Worm (Caenorhabditis elegans) whole organism, L1 larva: ENCODE data around the gene nos-1.
"Not testable (repeated sequence)": the region's sequence is repeated elsewhere in the genome, so short reads cannot be mapped to it uniquely, and the experiment has no call there.

Source experiments
- C04F5.9 ChIP-seq: sonication (generic microtip); optimal IDR thresholded peaks from 2 replicates; lab custom pipeline; 2016; ENCODE audit warnings: missing genetic modification characterization, missing compliant biosample characterization
- C34B4.2 ChIP-seq: sonication (generic microtip); optimal IDR thresholded peaks from 2 replicates; lab custom pipeline; 2017; ENCODE audit warnings: mild to moderate bottlenecking, missing genetic modification characterization, missing compliant biosample characterization
- F16B12.6 ChIP-seq: fragments of 150-350 bp; optimal IDR thresholded peaks from 2 replicates; lab custom pipeline; 2014; ENCODE audit warnings: missing biosample characterization, missing genetic modification characterization
- aha-1 ChIP-seq: fragments of 150-350 bp; optimal IDR thresholded peaks from 2 replicates; lab custom pipeline; 2014; ENCODE audit warnings: missing biosample characterization, missing genetic modification characterization
- alr-1 ChIP-seq: fragments of 200-800 bp; sonication (Bioruptor generic); optimal IDR thresholded peaks from 2 replicates; lab custom pipeline; 2018; ENCODE audit warnings: borderline replicate concordance, mild to moderate bottlenecking, missing genetic modification characterization, missing compliant biosample characterization
- blmp-1 ChIP-seq: fragments of 150-350 bp; optimal IDR thresholded peaks from 2 replicates; lab custom pipeline; 2014; ENCODE audit warnings: missing biosample characterization, missing genetic modification characterization
- ceh-63 ChIP-seq: fragments of 200-800 bp; sonication (Bioruptor generic); optimal IDR thresholded peaks from 2 replicates; lab custom pipeline; 2018; ENCODE audit warnings: mild to moderate bottlenecking, missing genetic modification characterization, missing compliant biosample characterization
- ceh-82 ChIP-seq, 3 experiments: fragments of 150-350 bp in 1 of 3; sonication (generic microtip) in 2 of 3; optimal IDR thresholded peaks; 2 replicates each; lab custom pipeline; 2014 to 2017; ENCODE audit warnings: missing biosample characterization in 3 of 3, missing genetic modification characterization in 3 of 3
- ceh-88 ChIP-seq: fragments of 200-800 bp; sonication (Bioruptor generic); IDR thresholded peaks from 2 replicates; pipeline ENCODE4 v1.3.6; 2022; ENCODE audit warnings: missing genetic modification characterization, missing compliant biosample characterization
- ceh-90 ChIP-seq: sonication (generic microtip); optimal IDR thresholded peaks from 2 replicates; lab custom pipeline; 2016; ENCODE audit warnings: missing genetic modification characterization, missing compliant biosample characterization
- dpl-1 ChIP-seq, 3 experiments: fragments of 150-350 bp in 2 of 3; sonication (generic microtip) in 1 of 3; optimal IDR thresholded peaks; 2 replicates each; lab custom pipeline; 2014 to 2017; ENCODE audit warnings: missing biosample characterization in 3 of 3, missing genetic modification characterization in 3 of 3, missing genetic modification reagents in 3 of 3
- efl-1 ChIP-seq, 4 experiments: fragments of 150-350 bp; optimal IDR thresholded peaks in 3 of 4; peaks in 1 of 4; 1 replicate in 1 of 4; 2 replicates in 3 of 4; lab custom pipeline; 2014; ENCODE audit warnings: missing biosample characterization in 2 of 4, missing genetic modification characterization in 2 of 4, missing genetic modification reagents in 2 of 4
- efl-3 ChIP-seq: fragments of 200-800 bp; sonication (Bioruptor generic); optimal IDR thresholded peaks from 2 replicates; lab custom pipeline; 2018; ENCODE audit warnings: mild to moderate bottlenecking, missing genetic modification characterization, missing compliant biosample characterization
- egl-13 ChIP-seq: sonication (generic microtip); optimal IDR thresholded peaks from 2 replicates; lab custom pipeline; 2016; ENCODE audit warnings: missing genotype, missing genetic modification reagents, missing genetic modification characterization, missing compliant biosample characterization
- egl-27 ChIP-seq, 2 experiments: fragments of 150-350 bp in 1 of 2; sonication (generic microtip); optimal IDR thresholded peaks; 3 replicates each; lab custom pipeline; 2017 to 2018; ENCODE audit warnings: missing biosample characterization in 2 of 2, missing genetic modification characterization in 2 of 2, missing genetic modification reagents in 2 of 2
- fkh-4 ChIP-seq: sonication (generic microtip); optimal IDR thresholded peaks from 2 replicates; lab custom pipeline; 2016; ENCODE audit warnings: missing compliant biosample characterization, missing genetic modification characterization, borderline replicate concordance
- grh-1 ChIP-seq: fragments of 200-800 bp; sonication (Bioruptor generic); IDR thresholded peaks from 2 replicates; pipeline ENCODE4 v1.3.6; 2022; ENCODE audit warnings: missing genetic modification reagents, missing genetic modification characterization, missing compliant biosample characterization
- hlh-17 ChIP-seq: fragments of 200-800 bp; sonication (Bioruptor generic); optimal IDR thresholded peaks from 2 replicates; lab custom pipeline; 2018; ENCODE audit warnings: missing genetic modification characterization, mild to moderate bottlenecking, missing compliant biosample characterization, moderate library complexity, borderline replicate concordance
- hpl-2 ChIP-seq: fragments of 150-350 bp; optimal IDR thresholded peaks from 2 replicates; lab custom pipeline; 2014; ENCODE audit warnings: missing biosample characterization, missing genetic modification reagents, missing genetic modification characterization
- lin-14 ChIP-seq: fragments of 200-800 bp; sonication (Bioruptor generic); optimal IDR thresholded peaks from 2 replicates; lab custom pipeline; 2018; ENCODE audit warnings: mild to moderate bottlenecking, missing genetic modification characterization, moderate library complexity, missing compliant biosample characterization
- lin-15B ChIP-seq: fragments of 150-350 bp; sonication (generic microtip); optimal IDR thresholded peaks from 3 replicates; lab custom pipeline; 2014; ENCODE audit warnings: missing biosample characterization, missing genetic modification characterization
- mep-1 ChIP-seq: fragments of 150-350 bp; optimal IDR thresholded peaks from 2 replicates; lab custom pipeline; 2014; ENCODE audit warnings: missing biosample characterization, missing genetic modification characterization
- nhr-47 ChIP-seq: sonication (generic microtip); optimal IDR thresholded peaks from 2 replicates; lab custom pipeline; 2016; ENCODE audit warnings: mild to moderate bottlenecking, missing genetic modification characterization, moderate library complexity, missing compliant biosample characterization
- nhr-71 ChIP-seq: sonication (generic microtip); optimal IDR thresholded peaks from 2 replicates; lab custom pipeline; 2016; ENCODE audit warnings: mild to moderate bottlenecking, missing genetic modification characterization, moderate library complexity, missing compliant biosample characterization
- nhr-77 ChIP-seq: fragments of 150-350 bp; optimal IDR thresholded peaks from 2 replicates; lab custom pipeline; 2014; ENCODE audit warnings: missing biosample characterization, missing genetic modification characterization
- nhr-84 ChIP-seq: sonication (generic microtip); optimal IDR thresholded peaks from 2 replicates; lab custom pipeline; 2017; ENCODE audit warnings: missing biosample characterization, missing genetic modification characterization
- pag-3 ChIP-seq: sonication (generic microtip); optimal IDR thresholded peaks from 2 replicates; lab custom pipeline; 2017; ENCODE audit warnings: missing genetic modification characterization, mild to moderate bottlenecking, missing compliant biosample characterization, antibody characterized with exemption, borderline replicate concordance; ENCODE audit not compliant: insufficient read depth
- rnt-1 ChIP-seq: sonication (generic microtip); optimal IDR thresholded peaks from 2 replicates; lab custom pipeline; 2016; ENCODE audit warnings: mild to moderate bottlenecking, missing genetic modification characterization, moderate library complexity, missing compliant biosample characterization
- snu-23 ChIP-seq: sonication (generic microtip); optimal IDR thresholded peaks from 2 replicates; lab custom pipeline; 2016; ENCODE audit warnings: missing genetic modification characterization, missing compliant biosample characterization
- sox-4 ChIP-seq: sonication (generic microtip); optimal IDR thresholded peaks from 2 replicates; lab custom pipeline; 2016; ENCODE audit warnings: missing genetic modification characterization, missing compliant biosample characterization
- tlp-1 ChIP-seq: fragments of 150-350 bp; optimal IDR thresholded peaks from 2 replicates; lab custom pipeline; 2014; ENCODE audit warnings: missing biosample characterization, missing genetic modification characterization
- zag-1 ChIP-seq: fragments of 150-350 bp; optimal IDR thresholded peaks from 2 replicates; lab custom pipeline; 2014; ENCODE audit warnings: missing biosample characterization, missing genetic modification characterization

Gene nos-1

DNA sequence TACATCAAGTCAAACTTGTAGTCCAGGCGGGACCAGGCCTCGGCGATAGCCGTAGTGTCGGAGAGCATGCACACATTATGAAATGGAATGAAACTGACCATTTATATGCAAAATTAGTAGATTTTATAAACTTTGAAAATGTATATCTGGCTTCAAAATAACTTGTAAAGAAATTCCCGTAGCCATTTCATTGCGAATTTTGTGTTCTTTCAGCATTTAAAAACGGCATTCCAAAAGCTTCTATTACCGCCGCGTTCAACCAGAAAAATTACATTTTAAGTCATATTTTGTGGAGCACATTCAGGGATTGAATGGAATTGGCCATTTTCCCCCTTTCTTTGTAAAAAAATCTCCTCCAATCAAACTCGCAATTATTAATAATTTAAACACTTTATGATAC is 30.1 kb downstream of the nos-1 start, which contains the start of gene Y19D2B.1:
Y19D2B.1 (minus strand) TSS at position 101 of the 400 bp plus-strand sequence.
- TF ChIP-seq nhr-77 (tag; lab: Kevin White, UChicago); fkh-4; ceh-90 (tag; lab: Kevin White, UChicago): not testable (repeated sequence)

DNA sequence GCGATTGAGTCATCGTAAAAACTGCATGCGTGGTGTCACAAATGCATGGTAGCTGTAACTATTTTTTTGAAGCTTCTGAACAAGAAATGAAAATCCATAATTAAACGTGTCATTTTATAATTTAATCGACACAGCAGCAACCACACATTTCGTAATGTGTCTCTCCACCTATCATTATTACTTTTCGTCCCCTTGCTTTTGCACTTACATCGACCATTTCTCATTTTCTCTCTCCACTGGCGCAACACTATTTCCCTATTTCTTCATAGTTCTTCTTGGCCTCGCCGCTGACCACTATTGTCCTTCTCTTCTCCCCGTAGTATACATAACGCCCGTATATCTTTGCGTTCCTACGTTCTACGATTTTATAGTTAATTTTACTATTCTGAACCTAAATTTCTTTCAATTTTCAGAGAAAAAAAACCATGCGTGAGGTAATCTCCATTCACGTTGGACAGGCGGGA is 34.6 kb downstream of the nos-1 start, which contains the start of gene tba-4:
tba-4 (plus strand) TSS at position 414 of the 464 bp plus-strand sequence.
- TF ChIP-seq blmp-1 (tag; lab: Kevin White, UChicago): peak; percentile 35
- TF ChIP-seq F16B12.6: no peak
- TF ChIP-seq hlh-17 (GFP tag; lab: Kevin White, UChicago): no peak
- TF ChIP-seq ceh-63: no peak
- peak; percentile 32 for TF ChIP-seq lin-14 (GFP tag; lab: Kevin White, UChicago)
- TF ChIP-seq efl-1 (optimal IDR thresholded peaks at IDR 0.05; lab: Kevin White, UChicago): no peak
- peak in 1 of 2 experiments; percentile 61 for TF ChIP-seq efl-1 (GFP tag; optimal IDR thresholded peaks at IDR 0.05 in 1 of 2; lab: Kevin White, UChicago)
- TF ChIP-seq C04F5.9 (tag; lab: Kevin White, UChicago): no peak
- no peak for TF ChIP-seq dpl-1 (GFP tag; optimal IDR thresholded peaks at IDR 0.05; lab: Kevin White, UChicago)
- no peak for TF ChIP-seq nhr-47 (tag; lab: Kevin White, UChicago)
- no peak for TF ChIP-seq pag-3 (tag; lab: Kevin White, UChicago)
- no peak for TF ChIP-seq egl-13 (tag; lab: Kevin White, UChicago)
- no peak for TF ChIP-seq nhr-71 (tag; lab: Kevin White, UChicago)

DNA sequence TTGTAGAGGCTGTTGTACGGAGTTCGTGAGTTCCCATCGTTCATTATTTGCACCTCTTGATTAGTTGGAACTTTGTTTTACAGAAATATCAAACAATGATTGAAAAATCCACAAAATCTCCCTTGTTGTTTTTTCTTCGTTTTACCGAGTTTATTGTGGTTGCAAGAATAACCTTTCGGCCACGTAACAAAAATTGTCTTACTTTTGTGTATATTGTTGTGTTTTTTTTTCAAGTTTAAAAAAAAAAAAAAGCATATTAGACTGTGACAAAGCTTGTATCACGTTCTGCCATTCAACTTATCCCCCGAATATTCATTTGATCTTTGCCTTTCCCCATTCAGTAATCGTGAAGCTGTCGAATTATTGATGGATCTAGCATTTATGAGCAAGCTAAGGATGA is 35.8 kb downstream of the nos-1 start, which contains the start of gene F44F4.10:
F44F4.10 (minus strand) TSS at position 101 of the 400 bp plus-strand sequence.
- no peak for TF ChIP-seq tlp-1 (tag; lab: Kevin White, UChicago)
- TF ChIP-seq aha-1: no peak
- no peak for TF ChIP-seq egl-13 (tag; lab: Kevin White, UChicago)
- TF ChIP-seq blmp-1 (tag; lab: Kevin White, UChicago): no peak
- no peak for TF ChIP-seq C34B4.2 (tag; lab: Kevin White, UChicago)
- TF ChIP-seq sox-4: no peak
- no peak for TF ChIP-seq grh-1 (GFP tag; lab: Robert Waterston, UW)
- no peak for TF ChIP-seq alr-1
- no peak for TF ChIP-seq fkh-4
- TF ChIP-seq ceh-88 (GFP tag; lab: Robert Waterston, UW): no peak
- no peak for TF ChIP-seq hpl-2 (GFP tag; lab: Kevin White, UChicago)
- TF ChIP-seq ceh-63: no peak
- no peak for TF ChIP-seq efl-3
- TF ChIP-seq mep-1 (tag; lab: Kevin White, UChicago): no peak

DNA sequence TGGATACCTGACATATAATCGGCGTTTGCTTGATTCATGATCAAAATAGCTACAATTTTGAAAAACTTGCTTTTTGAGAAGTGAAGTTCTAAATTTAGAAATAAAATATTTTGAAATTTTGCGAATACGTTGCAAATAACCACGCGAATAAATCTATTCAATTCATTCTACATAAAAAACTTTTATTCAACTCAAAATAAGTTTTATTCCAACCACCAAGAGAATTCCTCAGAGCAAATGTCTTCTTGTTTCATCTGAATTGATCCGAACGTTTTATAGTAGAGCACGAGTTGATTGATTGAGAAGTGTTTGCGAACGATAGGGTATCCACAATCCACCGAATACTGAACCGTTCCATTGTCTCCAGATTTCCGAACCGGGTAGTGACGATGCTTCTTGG is 37.2 kb downstream of the nos-1 start, which contains the start of gene F44F4.9:
F44F4.9 (minus strand) TSS at position 101 of the 400 bp plus-strand sequence.
- no peak for TF ChIP-seq grh-1 (GFP tag; lab: Robert Waterston, UW)
- no peak for TF ChIP-seq mep-1 (tag; lab: Kevin White, UChicago)
- no peak for TF ChIP-seq egl-27 (tag; optimal IDR thresholded peaks at IDR 0.05; lab: Kevin White, UChicago)
- TF ChIP-seq zag-1 (tag; lab: Kevin White, UChicago): no peak
- TF ChIP-seq lin-15B (tag; lab: Kevin White, UChicago): no peak

DNA sequence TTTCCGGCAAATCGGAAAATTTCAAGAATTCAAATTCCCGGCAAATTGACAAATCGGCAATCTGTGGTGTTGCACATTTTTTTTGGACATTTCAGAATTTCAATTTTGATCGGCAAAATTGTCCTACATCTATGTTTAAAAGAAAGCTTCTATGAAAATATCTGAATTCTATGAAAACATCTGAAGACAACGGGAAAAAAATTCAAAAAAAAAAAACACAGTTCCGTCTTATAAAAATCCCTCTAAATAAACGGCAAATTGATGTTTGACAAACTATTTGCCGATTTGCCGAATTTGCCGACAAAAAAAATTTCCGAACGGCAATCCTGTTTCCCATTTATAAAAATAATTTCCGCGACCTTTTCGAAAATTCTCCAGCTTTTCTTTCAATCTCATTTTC is 38.6 kb downstream of the nos-1 start, which contains the start of gene F44F4.15:
F44F4.15 (plus strand) TSS at position 301 of the 400 bp plus-strand sequence.
- TF ChIP-seq rnt-1 (tag; lab: Kevin White, UChicago): no peak
- no peak for TF ChIP-seq nhr-84 (tag; lab: Kevin White, UChicago)
- no peak for TF ChIP-seq nhr-77 (tag; lab: Kevin White, UChicago)
- TF ChIP-seq ceh-90 (tag; lab: Kevin White, UChicago): no peak
- TF ChIP-seq efl-3: no peak
- TF ChIP-seq snu-23 (GFP tag; lab: Kevin White, UChicago): no peak
- TF ChIP-seq ceh-88 (GFP tag; lab: Robert Waterston, UW): no peak
- TF ChIP-seq ceh-82 (tag; optimal IDR thresholded peaks at IDR 0.05; lab: Kevin White, UChicago): no peak
